Worm (Caenorhabditis elegans): ENCODE data around the gene Y37D8A.29.
A peak's percentile ranks its signal among the peaks of the same experiment; 100 is the strongest.

Y37D8A.29 gene

ce11 chrIII:12891580-12891979 is at the start of gene Y37D8A.29, which contains the start of gene unc-71:
Gene Y37D8A.29, minus strand, starts transcription at chrIII:12891680.
Gene unc-71, minus strand, starts transcription at chrIII:12891738.
- TF ChIP-seq rec-8 (tag; optimal IDR thresholded peaks at IDR 0.05) = no peak
- no peak for TF ChIP-seq gei-17 (GFP tag; optimal IDR thresholded peaks at IDR 0.05)
- no peak for TF ChIP-seq K12H6.12 (tag; optimal IDR thresholded peaks at IDR 0.05)
- no peak for TF ChIP-seq him-1 (tag; optimal IDR thresholded peaks at IDR 0.05)
- TF ChIP-seq nhr-90 (tag; optimal IDR thresholded peaks at IDR 0.05) = no peak

- no peak for TF ChIP-seq ama-1 (optimal IDR thresholded peaks at IDR 0.05)
- no peak for TF ChIP-seq ama-1 (GFP tag; optimal IDR thresholded peaks at IDR 0.05)
- TF ChIP-seq ztf-6 (GFP tag; IDR thresholded peaks at IDR 0.05) = no peak
- no peak for TF ChIP-seq zim-3 (tag; optimal IDR thresholded peaks at IDR 0.05)
- TF ChIP-seq pha-4 (tag; optimal IDR thresholded peaks at IDR 0.05) = no peak
- TF ChIP-seq C06A6.2 (GFP tag; conservative IDR thresholded peaks at IDR 0.05) = no peak
- no peak for TF ChIP-seq lin-35 (GFP tag; optimal IDR thresholded peaks at IDR 0.05)
- TF ChIP-seq nhr-90 (tag; optimal IDR thresholded peaks at IDR 0.05) = no peak
- no peak for TF ChIP-seq Y67H2A.10 (GFP tag; conservative IDR thresholded peaks at IDR 0.05)
- no peak for TF ChIP-seq lir-1 (GFP tag; conservative IDR thresholded peaks at IDR 0.05)
- no peak for TF ChIP-seq ceh-58 (GFP tag; IDR thresholded peaks at IDR 0.05)
- no peak for TF ChIP-seq D2030.7 (GFP tag; IDR thresholded peaks at IDR 0.05)
- TF ChIP-seq B0035.1 (tag; optimal IDR thresholded peaks at IDR 0.05) = no peak
- TF ChIP-seq rec-8 (tag; optimal IDR thresholded peaks at IDR 0.05) = no peak
- TF ChIP-seq dox-1 (GFP tag; IDR thresholded peaks at IDR 0.05) = no peak
- TF ChIP-seq rpc-1 (optimal IDR thresholded peaks at IDR 0.05) = no peak
- TF ChIP-seq rpc-1 (tag; optimal IDR thresholded peaks at IDR 0.05) = no peak
- TF ChIP-seq bed-1 (GFP tag; IDR thresholded peaks at IDR 0.05) = no peak
Measured at ce11 chrIII:12934417-12934816, 42.9 kb upstream of the Y37D8A.29 start, which contains the start of gene epg-3. Gene epg-3, plus strand, starts transcription at chrIII:12934717.

- TF ChIP-seq hmg-20 (GFP tag; IDR thresholded peaks at IDR 0.05) (no peak), hlh-12 (tag; optimal IDR thresholded peaks at IDR 0.05) (no peak), lir-1 (GFP tag; conservative IDR thresholded peaks at IDR 0.05) (no peak), ztf-6 (GFP tag; IDR thresholded peaks at IDR 0.05) (no peak), ceh-58 (GFP tag; IDR thresholded peaks at IDR 0.05) (no peak), him-1 (tag; optimal IDR thresholded peaks at IDR 0.05) (no peak), ZK185.1 (tag; optimal IDR thresholded peaks at IDR 0.05; ENCODE audit: poor library complexity, severe bottlenecking) (no peak), ztf-26 (tag; optimal IDR thresholded peaks at IDR 0.05) (no peak), aptf-3 (GFP tag; IDR thresholded peaks at IDR 0.05) (no peak), C06A6.2 (GFP tag; conservative IDR thresholded peaks at IDR 0.05) (no peak)
Measured at ce11 chrIII:12932776-12933175, 41.3 kb upstream of the Y37D8A.29 start.

ce11 chrIII:12931786-12932427 is 40.4 kb upstream of the Y37D8A.29 start, which contains the start of gene rbm-7:
Gene rbm-7, minus strand, starts transcription at chrIII:12931867.
- 0 out of 2 replicates have a peak, but pooled peaks have one; percentile 8 for TF ChIP-seq madf-3 (GFP tag; IDR thresholded peaks at IDR 0.05)
- peak; percentile 37 for TF ChIP-seq tlf-1 (GFP tag; optimal IDR thresholded peaks at IDR 0.05)
- peak in 1 of 3 experiments; percentile 43 for TF ChIP-seq lin-35 (GFP tag; optimal IDR thresholded peaks at IDR 0.05)
- no peak for TF ChIP-seq F49E8.2 (tag; optimal IDR thresholded peaks at IDR 0.05; ENCODE audit: insufficient read depth)
- peak; percentile 20 for TF ChIP-seq xnd-1 (tag; optimal IDR thresholded peaks at IDR 0.05)
- no peak for TF ChIP-seq cebp-1 (GFP tag; IDR thresholded peaks at IDR 0.05)
- TF ChIP-seq cebp-1 (tag; optimal IDR thresholded peaks at IDR 0.05) = peak; percentile 68
- TF ChIP-seq nhr-80 (tag; optimal IDR thresholded peaks at IDR 0.05) = peak; percentile 5
- TF ChIP-seq madf-8 (GFP tag; conservative IDR thresholded peaks at IDR 0.05) = peak; percentile 25; the same call in 1 of the 2 replicates
- TF ChIP-seq lag-1 (GFP tag; IDR thresholded peaks at IDR 0.05) = no peak
- no peak for TF ChIP-seq sptf-2 (GFP tag; optimal IDR thresholded peaks at IDR 0.05)
- peak; percentile 55 for TF ChIP-seq lsl-1 (GFP tag; optimal IDR thresholded peaks at IDR 0.05)
- peak; percentile 80 for TF ChIP-seq mcd-1 (GFP tag; IDR thresholded peaks at IDR 0.05)
- peak; percentile 75 for TF ChIP-seq lin-40 (tag; optimal IDR thresholded peaks at IDR 0.05)
- TF ChIP-seq T07F8.4 (tag; optimal IDR thresholded peaks at IDR 0.05) = no peak
- TF ChIP-seq lin-54 (GFP tag; optimal IDR thresholded peaks at IDR 0.05) = peak; percentile 71
- TF ChIP-seq pbrm-1 (GFP tag; IDR thresholded peaks at IDR 0.05) = peak; percentile 74; the same call in 1 of the 2 replicates
- TF ChIP-seq F57C9.4 (tag; optimal IDR thresholded peaks at IDR 0.05) = no peak
- TF ChIP-seq somi-1 (GFP tag; optimal IDR thresholded peaks at IDR 0.05) = no peak
